Fruit fly (Drosophila melanogaster) whole organism, pupa: ENCODE measurements around the gene CG13064.

Source experiments
- CG10348 ChIP-seq: fragments of 200-800 bp; sonication (Bioruptor generic); IDR thresholded peaks from 2 replicates; pipeline ENCODE4 v1.3.6; 2022; ENCODE audit warnings: missing biosample characterization, missing genetic modification characterization
- CG12605 ChIP-seq: fragments of 200-800 bp; sonication (Bioruptor generic); IDR thresholded peaks from 2 replicates; pipeline ENCODE4 v1.3.6; 2022; ENCODE audit warnings: missing biosample characterization, missing genetic modification characterization
- D1 ChIP-seq: fragments of 200-800 bp; sonication (Bioruptor generic); optimal IDR thresholded peaks from 2 replicates; lab custom pipeline; 2018; ENCODE audit warnings: missing biosample characterization, mild to moderate bottlenecking, missing genetic modification characterization, moderate library complexity
- Pif1A ChIP-seq: fragments of 200-800 bp; sonication (Bioruptor generic); optimal IDR thresholded peaks from 3 replicates; lab custom pipeline; 2016; ENCODE audit warnings: missing biosample characterization, missing genetic modification characterization
- Pif1B ChIP-seq: fragments of 200-800 bp; sonication (Bioruptor generic); optimal IDR thresholded peaks from 3 replicates; lab custom pipeline; 2016; ENCODE audit warnings: missing biosample characterization, missing genetic modification characterization
- fd96Ca ChIP-seq: fragments of 200-800 bp; sonication (Bioruptor generic); IDR thresholded peaks from 3 replicates; pipeline ENCODE4 v1.3.6; 2022; ENCODE audit warnings: missing biosample characterization, missing genetic modification characterization

dm6 chr3L:16277135-16277534, 3.1 kb upstream of the CG13064 start, which contains the start of gene CG13065:
- TF ChIP-seq Pif1B (GFP tag; lab: Kevin White, UChicago) (no peak), fd96Ca (GFP tag; lab: Robert Waterston, UW) (no peak), CG12605 (GFP tag; lab: Robert Waterston, UW) (no peak), CG10348 (GFP tag; lab: Robert Waterston, UW) (no peak), D1 (tag; lab: Kevin White, UChicago) (no peak), Pif1A (GFP tag; lab: Kevin White, UChicago) (no peak)
